Fruit fly (Drosophila melanogaster) whole organism, embryonic: ENCODE results near the gene sing.

ENCODE experiments used
- CG7271 ChIP-seq: fragments of 200-800 bp; sonication (Bioruptor generic); optimal IDR thresholded peaks from 2 replicates; lab custom pipeline; 2018; ENCODE audit warnings: missing biosample characterization, mild to moderate bottlenecking, missing genetic modification characterization, moderate library complexity
- CG7357 ChIP-seq: fragments of 200-800 bp; sonication (Bioruptor generic); IDR thresholded peaks from 3 replicates; pipeline ENCODE4 v1.3.6; 2022; ENCODE audit warnings: missing biosample characterization, missing genetic modification characterization
- CG8478 ChIP-seq: fragments of >200 bp; optimal IDR thresholded peaks from 2 replicates; lab custom pipeline; 2018
- Myb ChIP-seq: fragments of 200-800 bp; sonication (Bioruptor generic); optimal IDR thresholded peaks from 2 replicates; lab custom pipeline; 2016; ENCODE audit warnings: missing biosample characterization, missing genetic modification characterization
- crc ChIP-seq: fragments of 200-800 bp; sonication (Bioruptor generic); optimal IDR thresholded peaks from 2 replicates; lab custom pipeline; 2016; ENCODE audit warnings: missing biosample characterization, missing genetic modification characterization
- dan ChIP-seq: fragments of 200-800 bp; sonication (Bioruptor generic); IDR thresholded peaks from 2 replicates; pipeline ENCODE4 v1.3.6; 2022; ENCODE audit warnings: missing biosample characterization, missing genetic modification characterization
- dm ChIP-seq: fragments of 200-800 bp; sonication (Bioruptor generic); optimal IDR thresholded peaks from 3 replicates; lab custom pipeline; 2016; ENCODE audit warnings: missing biosample characterization, missing genetic modification characterization
- emc ChIP-seq: fragments of 200-800 bp; sonication (Bioruptor generic); optimal IDR thresholded peaks from 2 replicates; lab custom pipeline; 2016; ENCODE audit warnings: missing biosample characterization, missing genetic modification characterization

The sing gene

DNA sequence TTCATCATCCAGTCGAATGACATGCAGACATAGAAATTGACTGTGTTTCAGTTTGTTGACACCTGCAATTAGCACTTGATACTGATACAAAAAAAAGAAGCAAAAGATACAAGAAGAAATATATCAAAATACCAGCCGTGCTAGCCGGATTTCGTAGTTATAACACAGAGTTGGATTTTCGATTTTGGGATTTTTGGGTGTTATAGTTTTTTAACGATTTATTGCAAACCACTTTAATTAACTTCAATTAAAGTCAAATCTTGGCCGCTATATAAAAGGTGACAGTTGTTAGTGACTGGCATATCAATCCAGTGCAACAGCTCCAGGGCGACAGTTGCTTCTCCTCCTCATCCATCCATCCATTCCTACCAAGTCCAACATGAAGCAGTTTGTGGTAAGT, 51.7 kb downstream of the sing start, which contains the start of gene TwdlX:
Gene TwdlX, plus strand, starts transcription at position 301 of the 400 bp plus-strand sequence.
- TF ChIP-seq crc (GFP tag; lab: Kevin White, UChicago): no peak
- TF ChIP-seq CG8478 (lab: Kevin White, UChicago): no peak
- TF ChIP-seq emc (GFP tag; lab: Kevin White, UChicago): no peak
- TF ChIP-seq dan: no peak
- TF ChIP-seq CG7271 (tag; lab: Kevin White, UChicago): no peak
- no peak for TF ChIP-seq CG7357
- TF ChIP-seq Myb (GFP tag; lab: Kevin White, UChicago): no peak
- no peak for TF ChIP-seq dm (GFP tag; lab: Kevin White, UChicago)
